Fruit fly (Drosophila melanogaster) whole organism, embryonic: Measurements from ENCODE around the gene CG31908.

Experiments
- Awh ChIP-seq: fragments of 200-800 bp; sonication (Bioruptor generic); IDR thresholded peaks from 2 replicates; pipeline ENCODE4, ENCODE4 v1.3.6; 2022; ENCODE audit warnings: missing biosample characterization, missing genetic modification characterization
- BtbVII ChIP-seq: fragments of 200-800 bp; sonication (Bioruptor generic); optimal IDR thresholded peaks from 3 replicates; lab custom pipeline; 2017; ENCODE audit warnings: missing biosample characterization, mild to moderate bottlenecking, missing genetic modification characterization
- Bteb2 ChIP-seq: fragments of 200-800 bp; sonication (Bioruptor generic); optimal IDR thresholded peaks from 2 replicates; lab custom pipeline; 2016; ENCODE audit warnings: missing biosample characterization, missing genetic modification characterization
- CG10209 ChIP-seq: fragments of 200-800 bp; sonication (Bioruptor generic); optimal IDR thresholded peaks from 3 replicates; lab custom pipeline; 2017; ENCODE audit warnings: missing biosample characterization, mild to moderate bottlenecking, missing genetic modification characterization, missing genetic modification reagents
- CG10431 ChIP-seq: fragments of 200-800 bp; sonication (Bioruptor generic); optimal IDR thresholded peaks from 3 replicates; lab custom pipeline; 2018; ENCODE audit warnings: missing biosample characterization, mild to moderate bottlenecking, missing genetic modification characterization
- CG10462 ChIP-seq: fragments of 200-800 bp; sonication (Bioruptor generic); optimal IDR thresholded peaks from 2 replicates; lab custom pipeline; 2016; ENCODE audit warnings: missing biosample characterization, missing genetic modification characterization
- CG10543 ChIP-seq: fragments of 200-800 bp; sonication (Bioruptor generic); optimal IDR thresholded peaks from 3 replicates; lab custom pipeline; 2017; ENCODE audit warnings: missing biosample characterization, mild to moderate bottlenecking, missing genetic modification characterization, moderate library complexity
- CG11456 ChIP-seq: fragments of 200-800 bp; sonication (Bioruptor generic); IDR thresholded peaks from 3 replicates; pipeline ENCODE4 v1.3.6; 2022; ENCODE audit warnings: missing biosample characterization, missing genetic modification characterization
- CG11560 ChIP-seq: fragments of 200-800 bp; sonication (Bioruptor generic); IDR thresholded peaks from 3 replicates; pipeline ENCODE4 v1.3.6; 2022; ENCODE audit warnings: missing biosample characterization, missing genetic modification characterization
- CG12155 ChIP-seq: fragments of 200-800 bp; sonication (Bioruptor generic); optimal IDR thresholded peaks from 3 replicates; lab custom pipeline; 2016; ENCODE audit warnings: missing biosample characterization, missing genetic modification characterization
- CG13296 ChIP-seq: fragments of 200-800 bp; sonication (Bioruptor generic); optimal IDR thresholded peaks from 3 replicates; lab custom pipeline; 2018; ENCODE audit warnings: missing biosample characterization, mild to moderate bottlenecking, missing genetic modification characterization
- CG14710 ChIP-seq: fragments of 200-800 bp; sonication (Bioruptor generic); optimal IDR thresholded peaks from 3 replicates; lab custom pipeline; 2019; ENCODE audit warnings: missing biosample characterization, mild to moderate bottlenecking, missing genetic modification characterization, moderate library complexity
- CG1529 ChIP-seq: fragments of 200-800 bp; sonication (Bioruptor generic); optimal IDR thresholded peaks from 3 replicates; lab custom pipeline; 2018; ENCODE audit warnings: missing biosample characterization, missing genetic modification characterization
- CG15601 ChIP-seq: fragments of 200-800 bp; sonication (Bioruptor generic); optimal IDR thresholded peaks from 3 replicates; lab custom pipeline; 2019; ENCODE audit warnings: missing biosample characterization, mild to moderate bottlenecking, missing genetic modification characterization, moderate library complexity
- CG16863 ChIP-seq: fragments of 200-800 bp; sonication (Bioruptor generic); optimal IDR thresholded peaks from 3 replicates; lab custom pipeline; 2016; ENCODE audit warnings: missing biosample characterization, missing genetic modification characterization
- CG17612 ChIP-seq: fragments of 200-800 bp; sonication (Bioruptor generic); IDR thresholded peaks from 2 replicates; pipeline ENCODE4 v1.3.6; 2022; ENCODE audit warnings: missing biosample characterization, missing genetic modification characterization
- CG17802 ChIP-seq: fragments of 200-800 bp; sonication (Bioruptor generic); optimal IDR thresholded peaks from 2 replicates; lab custom pipeline; 2018; ENCODE audit warnings: missing biosample characterization, mild to moderate bottlenecking, missing genetic modification characterization, moderate library complexity
- CG1792 ChIP-seq: fragments of 200-800 bp; sonication (Bioruptor generic); optimal IDR thresholded peaks from 2 replicates; lab custom pipeline; 2016; ENCODE audit warnings: missing biosample characterization, missing genetic modification characterization
- CG2712 ChIP-seq: fragments of 200-800 bp; optimal IDR thresholded peaks from 3 replicates; lab custom pipeline; 2019; ENCODE audit warnings: missing biosample characterization, mild to moderate bottlenecking, missing genetic modification characterization, moderate library complexity
- CG2889 ChIP-seq: fragments of 200-800 bp; sonication (Bioruptor generic); IDR thresholded peaks from 3 replicates; pipeline ENCODE4 v1.3.6; 2022; ENCODE audit warnings: missing biosample characterization, missing genetic modification characterization
- CG6791 ChIP-seq: fragments of 200-800 bp; sonication (Bioruptor generic); IDR thresholded peaks from 3 replicates; pipeline ENCODE4 v1.3.6; 2022; ENCODE audit warnings: missing biosample characterization, missing genetic modification characterization; ENCODE audit not compliant: partially characterized antibody
- CG6813 ChIP-seq: fragments of 200-800 bp; sonication (Bioruptor generic); optimal IDR thresholded peaks from 2 replicates; lab custom pipeline; 2017; ENCODE audit warnings: missing biosample characterization, missing genetic modification characterization, mild to moderate bottlenecking, moderate library complexity, missing genetic modification reagents
- CG7372 ChIP-seq: fragments of 200-800 bp; sonication (Bioruptor generic); IDR thresholded peaks from 2 replicates; pipeline ENCODE4 v1.3.6; 2022; ENCODE audit warnings: missing biosample characterization, missing genetic modification characterization
- CG7556 ChIP-seq: fragments of 200-800 bp; sonication (Bioruptor generic); optimal IDR thresholded peaks from 2 replicates; lab custom pipeline; 2017; ENCODE audit warnings: missing biosample characterization, mild to moderate bottlenecking, missing genetic modification characterization
- CG7987 ChIP-seq: fragments of 200-800 bp; sonication (Bioruptor generic); optimal IDR thresholded peaks from 2 replicates; lab custom pipeline; 2018; ENCODE audit warnings: missing biosample characterization, mild to moderate bottlenecking, missing genetic modification characterization, moderate library complexity
- CG8924 ChIP-seq: fragments of 200-800 bp; optimal IDR thresholded peaks from 3 replicates; lab custom pipeline; 2019; ENCODE audit warnings: missing biosample characterization, mild to moderate bottlenecking, missing genetic modification characterization, moderate library complexity
- CG9215 ChIP-seq: fragments of 200-800 bp; sonication (Bioruptor generic); IDR thresholded peaks from 2 replicates; pipeline ENCODE4 v1.3.6; 2022; ENCODE audit warnings: missing biosample characterization, missing genetic modification characterization
- CG9876 ChIP-seq: fragments of 200-800 bp; sonication (Bioruptor generic); optimal IDR thresholded peaks from 2 replicates; lab custom pipeline; 2016; ENCODE audit warnings: missing biosample characterization, missing genetic modification characterization
- Hsf ChIP-seq: fragments of 200-800 bp; sonication (Bioruptor generic); optimal IDR thresholded peaks from 3 replicates; lab custom pipeline; 2016; ENCODE audit warnings: missing biosample characterization, missing genetic modification characterization
- Meics ChIP-seq: fragments of 200-800 bp; sonication (Bioruptor generic); optimal IDR thresholded peaks from 2 replicates; lab custom pipeline; 2017; ENCODE audit warnings: missing biosample characterization, mild to moderate bottlenecking, missing genetic modification characterization
- NK7.1 ChIP-seq: fragments of 200-800 bp; sonication (Bioruptor generic); optimal IDR thresholded peaks from 3 replicates; lab custom pipeline; 2016; ENCODE audit warnings: missing biosample characterization, missing genetic modification characterization
- Nf-YC ChIP-seq: fragments of 200-800 bp; optimal IDR thresholded peaks from 3 replicates; lab custom pipeline; 2019; ENCODE audit warnings: missing biosample characterization, mild to moderate bottlenecking, missing genetic modification characterization, moderate library complexity
- Opbp ChIP-seq: fragments of 200-800 bp; sonication (Bioruptor generic); IDR thresholded peaks from 3 replicates; pipeline ENCODE4 v1.3.6; 2022; ENCODE audit warnings: missing biosample characterization, missing genetic modification characterization; ENCODE audit not compliant: partially characterized antibody
- Six4 ChIP-seq: fragments of 200-800 bp; sonication (Bioruptor generic); optimal IDR thresholded peaks from 2 replicates; lab custom pipeline; 2016; ENCODE audit warnings: missing biosample characterization, missing genetic modification characterization
- Tbp ChIP-seq: fragments of >200 bp; optimal IDR thresholded peaks from 2 replicates; lab custom pipeline; 2018; ENCODE audit warnings: missing biosample characterization, missing genetic modification characterization
- ase ChIP-seq: fragments of 200-800 bp; sonication (Bioruptor generic); IDR thresholded peaks from 3 replicates; pipeline ENCODE4 v1.3.6; 2022; ENCODE audit warnings: missing biosample characterization, missing genetic modification characterization
- bab2 ChIP-seq: fragments of 200-800 bp; sonication (Bioruptor generic); optimal IDR thresholded peaks from 2 replicates; lab custom pipeline; 2016; ENCODE audit warnings: missing biosample characterization, missing genetic modification characterization
- bbx ChIP-seq: fragments of 200-800 bp; sonication (Bioruptor generic); IDR thresholded peaks from 2 replicates; pipeline ENCODE4 v1.3.6; 2022; ENCODE audit warnings: missing biosample characterization, missing genetic modification characterization; ENCODE audit not compliant: partially characterized antibody
- bigmax ChIP-seq: fragments of 200-800 bp; sonication (Bioruptor generic); optimal IDR thresholded peaks from 2 replicates; lab custom pipeline; 2018; ENCODE audit warnings: missing biosample characterization, mild to moderate bottlenecking, missing genetic modification characterization
- cas ChIP-seq: fragments of 200-800 bp; sonication (Bioruptor generic); IDR thresholded peaks from 2 replicates; pipeline ENCODE4 v1.3.6; 2022; ENCODE audit warnings: missing biosample characterization, missing genetic modification characterization
- da ChIP-seq: fragments of 200-800 bp; sonication (Bioruptor generic); optimal IDR thresholded peaks from 2 replicates; lab custom pipeline; 2016; ENCODE audit warnings: missing biosample characterization, missing genetic modification characterization
- fd96Cb ChIP-seq: fragments of 200-800 bp; sonication (Bioruptor generic); optimal IDR thresholded peaks from 2 replicates; lab custom pipeline; 2018; ENCODE audit warnings: missing biosample characterization, mild to moderate bottlenecking, missing genetic modification characterization, moderate library complexity
- gcm ChIP-seq: fragments of 200-800 bp; sonication (Bioruptor generic); optimal IDR thresholded peaks from 2 replicates; lab custom pipeline; 2019; ENCODE audit warnings: missing biosample characterization, mild to moderate bottlenecking, missing genetic modification characterization, moderate library complexity
- gem ChIP-seq: fragments of 200-800 bp; sonication (Bioruptor generic); optimal IDR thresholded peaks from 2 replicates; lab custom pipeline; 2019; ENCODE audit warnings: missing biosample characterization, mild to moderate bottlenecking, missing genetic modification characterization, moderate library complexity
- maf-S ChIP-seq: fragments of 200-800 bp; sonication (Bioruptor generic); optimal IDR thresholded peaks from 2 replicates; lab custom pipeline; 2016; ENCODE audit warnings: missing biosample characterization, missing genetic modification characterization
- odd ChIP-seq: fragments of 200-800 bp; sonication (Bioruptor generic); optimal IDR thresholded peaks from 2 replicates; lab custom pipeline; 2017; ENCODE audit warnings: missing biosample characterization, mild to moderate bottlenecking, missing genetic modification characterization
- row ChIP-seq: fragments of 200-800 bp; sonication (Bioruptor generic); IDR thresholded peaks from 3 replicates; pipeline ENCODE4 v1.3.6; 2022; ENCODE audit warnings: missing biosample characterization, missing genetic modification characterization
- slp2 ChIP-seq: fragments of 200-800 bp; sonication (Bioruptor generic); optimal IDR thresholded peaks from 2 replicates; lab custom pipeline; 2016; ENCODE audit warnings: missing biosample characterization, missing genetic modification characterization
- zf30C ChIP-seq: fragments of 200-800 bp; sonication (Bioruptor generic); optimal IDR thresholded peaks from 3 replicates; lab custom pipeline; 2018; ENCODE audit warnings: missing biosample characterization, mild to moderate bottlenecking, missing genetic modification characterization
- zfh2 ChIP-seq: fragments of 200-800 bp; sonication (Bioruptor generic); optimal IDR thresholded peaks from 2 replicates; lab custom pipeline; 2016; ENCODE audit warnings: missing biosample characterization, missing genetic modification characterization

Gene CG31908

DNA sequence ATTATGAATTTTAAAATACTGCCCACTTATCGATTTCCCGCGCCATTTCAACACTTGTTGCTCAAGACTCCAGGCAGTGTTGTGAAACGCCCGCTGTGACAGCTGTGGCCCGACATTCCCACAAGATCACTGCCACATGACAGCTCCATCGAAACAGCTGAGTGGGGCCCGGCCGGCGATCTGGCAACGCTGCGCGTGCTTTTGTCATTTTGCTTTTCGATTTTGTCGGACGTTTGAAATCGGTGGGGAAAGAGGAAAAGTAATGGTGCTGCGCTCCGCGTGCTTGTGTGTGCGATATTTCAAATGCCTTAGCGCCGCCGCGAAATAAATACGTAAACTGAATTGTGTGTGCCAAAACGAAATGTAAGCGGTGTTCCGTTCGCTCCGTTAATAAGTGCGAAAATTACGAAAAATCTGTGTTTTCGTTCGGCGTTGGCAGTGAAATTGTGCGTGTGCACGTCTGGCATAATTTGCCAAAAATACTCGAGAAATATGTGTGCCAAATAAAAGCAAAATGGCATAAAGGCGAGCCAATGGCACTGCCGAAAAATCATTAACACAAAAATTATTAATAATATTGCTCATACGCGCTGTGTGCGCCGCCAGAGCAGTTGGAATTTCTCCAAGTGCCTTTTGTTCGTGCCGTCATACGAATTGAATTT is 15.1 kb upstream of the CG31908 start (continued):
- TF ChIP-seq CG10543 (GFP tag; lab: Kevin White, UChicago) (peak; percentile 78), fd96Cb (tag; lab: Kevin White, UChicago) (peak; percentile 16), bab2 (no peak), Hsf (GFP tag; lab: Kevin White, UChicago) (no peak), cas (GFP tag; lab: Robert Waterston, UW) (0 out of 2 replicates have a peak, but pooled peaks have one; percentile 51), CG15601 (peak; percentile 8), CG11560 (no peak), CG7987 (GFP tag; lab: Kevin White, UChicago) (peak; percentile 84), CG6791 (GFP tag; lab: Robert Waterston, UW) (peak; percentile 81), ase (GFP tag; lab: Robert Waterston, UW) (peak; percentile 51; the same call in 1 of the 3 replicates), CG2889 (peak; percentile 62; the same call in 1 of the 3 replicates), Awh (no peak; the same call in 1 of the 2 replicates), CG7372 (0 out of 2 replicates have a peak, but pooled peaks have one; percentile 27), Tbp (GFP tag; lab: Kevin White, UChicago) (no peak), NK7.1 (GFP tag; lab: Kevin White, UChicago) (peak; percentile 21), Meics (GFP tag; lab: Kevin White, UChicago) (peak; percentile 48), odd (GFP tag; lab: Kevin White, UChicago) (peak; percentile 7), CG17802 (no peak), CG1529 (no peak), gem (peak; percentile 58), maf-S (GFP tag; lab: Kevin White, UChicago) (no peak), CG2712 (tag; lab: Kevin White, UChicago) (peak; percentile 33), Bteb2 (GFP tag; lab: Kevin White, UChicago) (no peak), CG13296 (GFP tag; lab: Kevin White, UChicago) (peak; percentile 36), zfh2 (GFP tag; lab: Kevin White, UChicago) (peak; percentile 65), zf30C (GFP tag; lab: Kevin White, UChicago) (peak; percentile 9), CG10431 (GFP tag; lab: Kevin White, UChicago) (no peak), row (GFP tag; lab: Robert Waterston, UW) (peak; percentile 70), CG1792 (GFP tag; lab: Kevin White, UChicago) (no peak), CG10209 (GFP tag; lab: Kevin White, UChicago) (peak; percentile 31), CG11456 (GFP tag; lab: Robert Waterston, UW) (peak; percentile 75), CG9215 (GFP tag; lab: Robert Waterston, UW) (no peak), CG10462 (GFP tag; lab: Kevin White, UChicago) (no peak), bbx (GFP tag; lab: Robert Waterston, UW) (peak; percentile 77), gcm (GFP tag; lab: Kevin White, UChicago) (peak; percentile 12), CG12155 (GFP tag; lab: Kevin White, UChicago) (peak; percentile 0), CG6813 (peak; percentile 59), CG14710 (tag; lab: Kevin White, UChicago) (peak; percentile 61), bigmax (peak; percentile 42), CG17612 (GFP tag; lab: Robert Waterston, UW) (no peak), CG8924 (tag; lab: Kevin White, UChicago) (peak; percentile 44), Opbp (GFP tag; lab: Robert Waterston, UW) (peak; percentile 70; the same call in 2 of the 3 replicates), Six4 (GFP tag; lab: Kevin White, UChicago) (peak; percentile 3), Nf-YC (tag; lab: Kevin White, UChicago) (peak; percentile 46), da (GFP tag; lab: Kevin White, UChicago) (no peak), BtbVII (no peak), CG9876 (GFP tag; lab: Kevin White, UChicago) (no peak), CG16863 (no peak), slp2 (GFP tag; lab: Kevin White, UChicago) (no peak), CG7556 (peak; percentile 64)
